Fruit fly (Drosophila melanogaster) whole organism, adult: ENCODE results near the gene Ibf2.
A peak's percentile ranks its signal among the peaks of the same experiment; 100 is the strongest.

Experiments
- CG11617 ChIP-seq: fragments of 200-800 bp; sonication (Bioruptor generic); optimal IDR thresholded peaks from 2 replicates; lab custom pipeline; 2017; ENCODE audit warnings: mild to moderate bottlenecking, missing biosample characterization, missing genetic modification reagents, missing genetic modification characterization
- CG12768 ChIP-seq: fragments of 200-800 bp; sonication (Bioruptor generic); optimal IDR thresholded peaks from 2 replicates; lab custom pipeline; 2017; ENCODE audit warnings: missing biosample characterization, missing genetic modification characterization, mild to moderate bottlenecking, moderate library complexity, missing genetic modification reagents
- CG14711 ChIP-seq: fragments of 200-800 bp; sonication (Bioruptor generic); optimal IDR thresholded peaks from 2 replicates; lab custom pipeline; 2018; ENCODE audit warnings: missing biosample characterization, mild to moderate bottlenecking, missing genetic modification characterization, moderate library complexity
- CG1620 ChIP-seq: fragments of 200-800 bp; sonication (Bioruptor generic); optimal IDR thresholded peaks from 2 replicates; lab custom pipeline; 2016; ENCODE audit warnings: missing biosample characterization, missing genetic modification characterization
- CG33017 ChIP-seq: fragments of 200-800 bp; sonication (Bioruptor generic); optimal IDR thresholded peaks from 2 replicates; lab custom pipeline; 2018; ENCODE audit warnings: missing biosample characterization, mild to moderate bottlenecking, missing genetic modification characterization, moderate library complexity
- CG5204 ChIP-seq: fragments of 200-800 bp; sonication (Bioruptor generic); optimal IDR thresholded peaks from 2 replicates; lab custom pipeline; 2016; ENCODE audit warnings: missing biosample characterization, missing genetic modification characterization
- CG7045 ChIP-seq: fragments of 200-800 bp; sonication (Bioruptor generic); optimal IDR thresholded peaks from 2 replicates; lab custom pipeline; 2017; ENCODE audit warnings: missing biosample characterization, mild to moderate bottlenecking, missing genetic modification characterization
- CG7101 ChIP-seq: fragments of 200-800 bp; sonication (Bioruptor generic); optimal IDR thresholded peaks from 2 replicates; lab custom pipeline; 2018; ENCODE audit warnings: missing biosample characterization, mild to moderate bottlenecking, missing genetic modification characterization, moderate library complexity
- Clk ChIP-seq: fragments of 200-800 bp; sonication (Bioruptor generic); optimal IDR thresholded peaks from 2 replicates; lab custom pipeline; 2017; ENCODE audit warnings: missing biosample characterization, missing genetic modification characterization
- Crg-1 ChIP-seq: fragments of 200-800 bp; sonication (Bioruptor generic); optimal IDR thresholded peaks from 2 replicates; lab custom pipeline; 2016; ENCODE audit warnings: missing biosample characterization, missing genetic modification characterization
- Hr96 ChIP-seq: fragments of 200-800 bp; sonication (Bioruptor generic); optimal IDR thresholded peaks from 2 replicates; lab custom pipeline; 2016; ENCODE audit warnings: missing biosample characterization, missing genetic modification characterization
- Mnt ChIP-seq: fragments of 200-800 bp; sonication (Bioruptor generic); optimal IDR thresholded peaks from 2 replicates; lab custom pipeline; 2016; ENCODE audit warnings: missing biosample characterization, mild to moderate bottlenecking, missing genetic modification characterization
- bab1 ChIP-seq: fragments of 200-800 bp; sonication (Bioruptor generic); optimal IDR thresholded peaks from 3 replicates; lab custom pipeline; 2019; ENCODE audit warnings: missing biosample characterization, mild to moderate bottlenecking, missing genetic modification characterization, moderate library complexity
- cic ChIP-seq: fragments of 200-800 bp; sonication (Bioruptor generic); optimal IDR thresholded peaks from 2 replicates; lab custom pipeline; 2017; ENCODE audit warnings: missing biosample characterization, mild to moderate bottlenecking, missing genetic modification characterization, moderate library complexity
- cnc ChIP-seq, 2 experiments: fragments of >200 bp; optimal IDR thresholded peaks; 2 replicates each; lab custom pipeline; 2017
- kay ChIP-seq: fragments of 200-800 bp; sonication (Bioruptor generic); peaks from one replicate; lab custom pipeline; 2016; ENCODE audit warnings: missing biosample characterization, missing genetic modification characterization, borderline replicate concordance
- ovo ChIP-seq: fragments of 200-800 bp; sonication (Bioruptor generic); optimal IDR thresholded peaks from 2 replicates; lab custom pipeline; 2016; ENCODE audit warnings: missing biosample characterization, missing genetic modification characterization
- pad ChIP-seq: fragments of 200-800 bp; sonication (Bioruptor generic); optimal IDR thresholded peaks from 3 replicates; lab custom pipeline; 2017; ENCODE audit warnings: missing biosample characterization, missing genetic modification characterization, mild to moderate bottlenecking, moderate library complexity, missing genetic modification reagents
- tj ChIP-seq: fragments of 200-800 bp; sonication (Bioruptor generic); optimal IDR thresholded peaks from 3 replicates; lab custom pipeline; 2017; ENCODE audit warnings: missing biosample characterization, mild to moderate bottlenecking, missing genetic modification characterization, moderate library complexity
- toe ChIP-seq: fragments of 200-800 bp; sonication (Bioruptor generic); optimal IDR thresholded peaks from 2 replicates; lab custom pipeline; 2016; ENCODE audit warnings: missing biosample characterization, missing genetic modification characterization

The Ibf2 gene

dm6 chr3R:9260421-9260973 lies 2.2 kb upstream of the Ibf2 start, which contains the start of gene ATP6AP2:
ATP6AP2 (plus strand) TSS chr3R:9260638.
- TF ChIP-seq cic (GFP tag; lab: Kevin White, UChicago) (peak; percentile 33), kay (no peak), CG7101 (tag; lab: Kevin White, UChicago) (peak; percentile 72), Hr96 (no peak), Clk (GFP tag; lab: Kevin White, UChicago) (no peak), ovo (GFP tag; lab: Kevin White, UChicago) (no peak), CG5204 (GFP tag; lab: Kevin White, UChicago) (no peak), toe (GFP tag; lab: Kevin White, UChicago) (peak; percentile 46), CG12768 (peak; percentile 48), tj (peak; percentile 33), CG14711 (tag; lab: Kevin White, UChicago) (peak; percentile 97), CG7045 (peak; percentile 41), bab1 (GFP tag; lab: Kevin White, UChicago) (peak; percentile 88), Crg-1 (peak; percentile 67), CG1620 (GFP tag; lab: Kevin White, UChicago) (peak; percentile 62), CG33017 (tag; lab: Kevin White, UChicago) (peak; percentile 58), cnc (optimal IDR thresholded peaks at IDR 0.05; lab: Kevin White, UChicago) (no peak), CG11617 (GFP tag; lab: Kevin White, UChicago) (peak; percentile 53), pad (GFP tag; lab: Kevin White, UChicago) (peak; percentile 35), Mnt (GFP tag; lab: Kevin White, UChicago) (peak; percentile 84)

- no peak for TF ChIP-seq CG33017 (tag; lab: Kevin White, UChicago)
- no peak for TF ChIP-seq CG5204 (GFP tag; lab: Kevin White, UChicago)
- TF ChIP-seq ovo (GFP tag; lab: Kevin White, UChicago), result no peak
- no peak for TF ChIP-seq CG7045
- TF ChIP-seq tj, result no peak
- no peak for TF ChIP-seq Crg-1
- TF ChIP-seq bab1 (GFP tag; lab: Kevin White, UChicago), result no peak
- no peak for TF ChIP-seq Mnt (GFP tag; lab: Kevin White, UChicago)
Measured at dm6 chr3R:9257616-9258015, 685 bp downstream of the Ibf2 start, which contains the start of gene CG16736. CG16736 (minus strand) TSS chr3R:9257716.

- TF ChIP-seq CG33017 (tag; lab: Kevin White, UChicago) (no peak), CG5204 (GFP tag; lab: Kevin White, UChicago) (no peak), bab1 (GFP tag; lab: Kevin White, UChicago) (no peak), Clk (GFP tag; lab: Kevin White, UChicago) (no peak), CG12768 (no peak), toe (GFP tag; lab: Kevin White, UChicago) (no peak), CG7045 (no peak), Mnt (GFP tag; lab: Kevin White, UChicago) (no peak), cnc (optimal IDR thresholded peaks at IDR 0.05; lab: Kevin White, UChicago) (no peak), tj (no peak), Crg-1 (no peak), Hr96 (no peak)
Measured at dm6 chr3R:9254798-9255197, 3.5 kb downstream of the Ibf2 start, which contains the start of gene CG16734. CG16734 (plus strand) TSS chr3R:9255052.

dm6 chr3R:9251543-9251942 lies 6.8 kb downstream of the Ibf2 start, which contains the start of gene St2:
St2 (plus strand) TSS chr3R:9251843.
- TF ChIP-seq CG14711 (tag; lab: Kevin White, UChicago) (no peak), Hr96 (no peak), Clk (GFP tag; lab: Kevin White, UChicago) (no peak), cnc (optimal IDR thresholded peaks at IDR 0.05; lab: Kevin White, UChicago) (no peak), CG5204 (GFP tag; lab: Kevin White, UChicago) (no peak), cic (GFP tag; lab: Kevin White, UChicago) (no peak), ovo (GFP tag; lab: Kevin White, UChicago) (no peak)

dm6 chr3R:9250868-9251267 lies 7.4 kb downstream of the Ibf2 start:
- no peak for TF ChIP-seq CG33017 (tag; lab: Kevin White, UChicago)
- TF ChIP-seq CG14711 (tag; lab: Kevin White, UChicago), result no peak
- no peak for TF ChIP-seq pad (GFP tag; lab: Kevin White, UChicago)
- no peak for TF ChIP-seq Mnt (GFP tag; lab: Kevin White, UChicago)
- TF ChIP-seq tj, result no peak
- no peak for TF ChIP-seq ovo (GFP tag; lab: Kevin White, UChicago)
- TF ChIP-seq toe (GFP tag; lab: Kevin White, UChicago), result no peak
- TF ChIP-seq kay, result no peak
- no peak for TF ChIP-seq CG5204 (GFP tag; lab: Kevin White, UChicago)
- no peak for TF ChIP-seq bab1 (GFP tag; lab: Kevin White, UChicago)
- no peak for TF ChIP-seq cic (GFP tag; lab: Kevin White, UChicago)
- TF ChIP-seq CG1620 (GFP tag; lab: Kevin White, UChicago), result no peak

- TF ChIP-seq cic (GFP tag; lab: Kevin White, UChicago), result no peak
- no peak for TF ChIP-seq ovo (GFP tag; lab: Kevin White, UChicago)
- no peak for TF ChIP-seq Crg-1
- no peak for TF ChIP-seq CG14711 (tag; lab: Kevin White, UChicago)
- TF ChIP-seq bab1 (GFP tag; lab: Kevin White, UChicago), result no peak
- TF ChIP-seq Clk (GFP tag; lab: Kevin White, UChicago), result no peak
- no peak for TF ChIP-seq toe (GFP tag; lab: Kevin White, UChicago)
- TF ChIP-seq tj, result no peak
- no peak for TF ChIP-seq CG33017 (tag; lab: Kevin White, UChicago)
- no peak for TF ChIP-seq kay
- TF ChIP-seq cnc (optimal IDR thresholded peaks at IDR 0.05; lab: Kevin White, UChicago), result no peak
- no peak for TF ChIP-seq Mnt (GFP tag; lab: Kevin White, UChicago)
- no peak for TF ChIP-seq CG5204 (GFP tag; lab: Kevin White, UChicago)
Measured at dm6 chr3R:9249736-9250044, 8.6 kb downstream of the Ibf2 start.
